Fruit fly (Drosophila melanogaster) whole organism, embryonic: Measurements from ENCODE around the gene zuc.

Experiments used
- Abd-B ChIP-seq: fragments of 200-800 bp; sonication (Bioruptor generic); optimal IDR thresholded peaks from 2 replicates; lab custom pipeline; 2018; ENCODE audit warnings: missing biosample characterization, mild to moderate bottlenecking, missing genetic modification characterization, moderate library complexity
- Atf3 ChIP-seq: fragments of 200-800 bp; sonication (Bioruptor generic); optimal IDR thresholded peaks from 3 replicates; lab custom pipeline; 2016; ENCODE audit warnings: missing biosample characterization, missing genetic modification characterization
- B-H1 ChIP-seq: fragments of 200-800 bp; sonication (Bioruptor generic); IDR thresholded peaks from 3 replicates; pipeline ENCODE4 v1.3.6; 2022; ENCODE audit warnings: missing biosample characterization, missing genetic modification characterization
- CG10274 ChIP-seq: fragments of 200-800 bp; sonication (Bioruptor generic); optimal IDR thresholded peaks from 3 replicates; lab custom pipeline; 2017; ENCODE audit warnings: missing biosample characterization, mild to moderate bottlenecking, missing genetic modification characterization
- CG11723 ChIP-seq: fragments of 200-800 bp; sonication (Bioruptor generic); optimal IDR thresholded peaks from 2 replicates; lab custom pipeline; 2017; ENCODE audit warnings: missing biosample characterization, mild to moderate bottlenecking, missing genetic modification characterization
- CG12071 ChIP-seq: fragments of 200-800 bp; sonication (Bioruptor generic); optimal IDR thresholded peaks from 3 replicates; lab custom pipeline; 2018; ENCODE audit warnings: missing biosample characterization, mild to moderate bottlenecking, missing genetic modification characterization
- CG12104 ChIP-seq: fragments of 200-800 bp; sonication (Bioruptor generic); optimal IDR thresholded peaks from 3 replicates; lab custom pipeline; 2016; ENCODE audit warnings: missing biosample characterization, missing genetic modification characterization
- CG14667 ChIP-seq: fragments of 200-800 bp; sonication (Bioruptor generic); IDR thresholded peaks from 2 replicates; pipeline ENCODE4 v1.3.6; 2022; ENCODE audit warnings: missing biosample characterization, missing genetic modification characterization
- CG15696 ChIP-seq: fragments of 200-800 bp; sonication (Bioruptor generic); optimal IDR thresholded peaks from 2 replicates; lab custom pipeline; 2019; ENCODE audit warnings: missing biosample characterization, mild to moderate bottlenecking, missing genetic modification characterization, moderate library complexity
- CG16863 ChIP-seq: fragments of 200-800 bp; sonication (Bioruptor generic); optimal IDR thresholded peaks from 3 replicates; lab custom pipeline; 2016; ENCODE audit warnings: missing biosample characterization, missing genetic modification characterization
- CG17361 ChIP-seq: fragments of 200-800 bp; sonication (Bioruptor generic); IDR thresholded peaks from 3 replicates; pipeline ENCODE4 v1.3.6; 2022; ENCODE audit warnings: missing biosample characterization, missing genetic modification characterization
- CG18011 ChIP-seq: fragments of 200-800 bp; sonication (Bioruptor generic); optimal IDR thresholded peaks from 2 replicates; lab custom pipeline; 2017; ENCODE audit warnings: missing biosample characterization, missing genetic modification characterization, mild to moderate bottlenecking, moderate library complexity, missing genotype
- CG18764 ChIP-seq: fragments of 200-800 bp; sonication (Bioruptor generic); optimal IDR thresholded peaks from 3 replicates; lab custom pipeline; 2016; ENCODE audit warnings: missing biosample characterization, missing genetic modification characterization
- CG3407 ChIP-seq: fragments of 200-800 bp; sonication (Bioruptor generic); optimal IDR thresholded peaks from 2 replicates; lab custom pipeline; 2018; ENCODE audit warnings: missing biosample characterization, mild to moderate bottlenecking, missing genetic modification characterization
- CG4424 ChIP-seq: fragments of 200-800 bp; sonication (Bioruptor generic); optimal IDR thresholded peaks from 3 replicates; lab custom pipeline; 2016; ENCODE audit warnings: missing biosample characterization, missing genetic modification characterization
- CG4617 ChIP-seq: fragments of 200-800 bp; sonication (Bioruptor generic); optimal IDR thresholded peaks from 3 replicates; lab custom pipeline; 2016; ENCODE audit warnings: missing biosample characterization, missing genetic modification characterization, borderline replicate concordance
- CG6254 ChIP-seq: fragments of 200-800 bp; sonication (Bioruptor generic); optimal IDR thresholded peaks from 3 replicates; lab custom pipeline; 2017; ENCODE audit warnings: mild to moderate bottlenecking, missing biosample characterization, missing genetic modification reagents, missing genetic modification characterization
- CG8388 ChIP-seq: fragments of 200-800 bp; sonication (Bioruptor generic); optimal IDR thresholded peaks from 2 replicates; lab custom pipeline; 2019; ENCODE audit warnings: missing biosample characterization, mild to moderate bottlenecking, missing genetic modification characterization, moderate library complexity
- CG9215 ChIP-seq: fragments of 200-800 bp; sonication (Bioruptor generic); IDR thresholded peaks from 2 replicates; pipeline ENCODE4 v1.3.6; 2022; ENCODE audit warnings: missing biosample characterization, missing genetic modification characterization
- CG9817 ChIP-seq: fragments of 200-800 bp; sonication (Bioruptor generic); optimal IDR thresholded peaks from 2 replicates; lab custom pipeline; 2018; ENCODE audit warnings: missing biosample characterization, mild to moderate bottlenecking, missing genetic modification characterization, moderate library complexity
- Camta ChIP-seq: fragments of 200-800 bp; sonication (Bioruptor generic); optimal IDR thresholded peaks from 2 replicates; lab custom pipeline; 2016; ENCODE audit warnings: missing biosample characterization, missing genetic modification characterization
- Dref ChIP-seq: fragments of 200-800 bp; sonication (Bioruptor generic); IDR thresholded peaks from 2 replicates; pipeline ENCODE4 v1.3.6; 2022; ENCODE audit warnings: missing biosample characterization, missing genetic modification characterization
- Fer2 ChIP-seq: fragments of 200-800 bp; sonication (Bioruptor generic); optimal IDR thresholded peaks from 2 replicates; lab custom pipeline; 2018; ENCODE audit warnings: missing biosample characterization, mild to moderate bottlenecking, missing genetic modification characterization, moderate library complexity
- HLH54F ChIP-seq: fragments of 200-800 bp; sonication (Bioruptor generic); optimal IDR thresholded peaks from 3 replicates; lab custom pipeline; 2016; ENCODE audit warnings: missing biosample characterization, missing genetic modification characterization
- Hr3 ChIP-seq: fragments of 200-800 bp; sonication (Bioruptor generic); optimal IDR thresholded peaks from 3 replicates; lab custom pipeline; 2016; ENCODE audit warnings: missing biosample characterization, missing genetic modification characterization
- Hr39 ChIP-seq: fragments of >200 bp; optimal IDR thresholded peaks from 2 replicates; lab custom pipeline; 2017
- Hsf ChIP-seq: fragments of 200-800 bp; sonication (Bioruptor generic); optimal IDR thresholded peaks from 3 replicates; lab custom pipeline; 2016; ENCODE audit warnings: missing biosample characterization, missing genetic modification characterization
- Mad ChIP-seq: fragments of 200-800 bp; sonication (Bioruptor generic); optimal IDR thresholded peaks from 2 replicates; lab custom pipeline; 2016; ENCODE audit warnings: missing biosample characterization, missing genetic modification characterization
- Oli ChIP-seq: fragments of 200-800 bp; sonication (Bioruptor generic); optimal IDR thresholded peaks from 2 replicates; lab custom pipeline; 2018; ENCODE audit warnings: missing biosample characterization, mild to moderate bottlenecking, missing genetic modification characterization, moderate library complexity
- Optix ChIP-seq: fragments of 200-800 bp; sonication (Bioruptor generic); IDR thresholded peaks from 3 replicates; pipeline ENCODE4 v1.3.6; 2022; ENCODE audit warnings: missing biosample characterization, missing genetic modification characterization
- Rfx ChIP-seq: fragments of 200-800 bp; sonication (Bioruptor generic); IDR thresholded peaks from 2 replicates; pipeline ENCODE4 v1.3.6; 2022; ENCODE audit warnings: missing biosample characterization, missing genetic modification characterization
- Rx ChIP-seq: fragments of 200-800 bp; sonication (Bioruptor generic); IDR thresholded peaks from 2 replicates; pipeline ENCODE4 v1.3.6; 2022; ENCODE audit warnings: missing biosample characterization, missing genetic modification characterization
- Xbp1 ChIP-seq: fragments of 200-800 bp; sonication (Bioruptor generic); optimal IDR thresholded peaks from 3 replicates; lab custom pipeline; 2016; ENCODE audit warnings: missing biosample characterization, mild to moderate bottlenecking, missing genetic modification characterization
- abd-A ChIP-seq: fragments of 200-800 bp; sonication (Bioruptor generic); optimal IDR thresholded peaks from 3 replicates; lab custom pipeline; 2019; ENCODE audit warnings: missing biosample characterization, mild to moderate bottlenecking, missing genetic modification characterization, moderate library complexity
- bbx ChIP-seq: fragments of 200-800 bp; sonication (Bioruptor generic); IDR thresholded peaks from 2 replicates; pipeline ENCODE4 v1.3.6; 2022; ENCODE audit warnings: missing biosample characterization, missing genetic modification characterization; ENCODE audit not compliant: partially characterized antibody
- br ChIP-seq: fragments of >200 bp; optimal IDR thresholded peaks from 2 replicates; lab custom pipeline; 2017
- crol ChIP-seq: fragments of 200-800 bp; sonication (Bioruptor generic); IDR thresholded peaks from 2 replicates; pipeline ENCODE4 v1.3.6; 2022; ENCODE audit warnings: missing biosample characterization, missing genetic modification characterization
- dan ChIP-seq: fragments of 200-800 bp; sonication (Bioruptor generic); IDR thresholded peaks from 2 replicates; pipeline ENCODE4 v1.3.6; 2022; ENCODE audit warnings: missing biosample characterization, missing genetic modification characterization
- dmrt11E ChIP-seq: fragments of 200-800 bp; sonication (Bioruptor generic); optimal IDR thresholded peaks from 3 replicates; lab custom pipeline; 2018; ENCODE audit warnings: missing biosample characterization, mild to moderate bottlenecking, missing genetic modification characterization, moderate library complexity
- exex ChIP-seq: fragments of 200-800 bp; sonication (Bioruptor generic); optimal IDR thresholded peaks from 4 replicates; lab custom pipeline; 2018; ENCODE audit warnings: missing biosample characterization, mild to moderate bottlenecking, missing genetic modification characterization, moderate library complexity
- gcm2 ChIP-seq: fragments of 200-800 bp; sonication (Bioruptor generic); optimal IDR thresholded peaks from 2 replicates; lab custom pipeline; 2016; ENCODE audit warnings: missing biosample characterization, missing genetic modification characterization
- ken ChIP-seq: fragments of 200-800 bp; sonication (Bioruptor generic); IDR thresholded peaks from 3 replicates; pipeline ENCODE4 v1.3.6; 2022; ENCODE audit warnings: missing biosample characterization, missing genetic modification characterization
- nerfin-1 ChIP-seq: fragments of 200-800 bp; sonication (Bioruptor generic); optimal IDR thresholded peaks from 3 replicates; lab custom pipeline; 2019; ENCODE audit warnings: missing biosample characterization, mild to moderate bottlenecking, missing genetic modification characterization, moderate library complexity
- pzg ChIP-seq: fragments of 200-800 bp; sonication (Bioruptor generic); optimal IDR thresholded peaks from 3 replicates; lab custom pipeline; 2018; ENCODE audit warnings: missing biosample characterization, mild to moderate bottlenecking, missing genetic modification characterization, moderate library complexity
- ranshi ChIP-seq: fragments of 200-800 bp; sonication (Bioruptor generic); IDR thresholded peaks from 2 replicates; pipeline ENCODE4 v1.3.6; 2022; ENCODE audit warnings: missing biosample characterization, missing genetic modification characterization
- repo ChIP-seq: fragments of 200-800 bp; sonication (Bioruptor generic); optimal IDR thresholded peaks from 2 replicates; lab custom pipeline; 2016; ENCODE audit warnings: missing biosample characterization, missing genetic modification characterization
- row ChIP-seq: fragments of 200-800 bp; sonication (Bioruptor generic); IDR thresholded peaks from 3 replicates; pipeline ENCODE4 v1.3.6; 2022; ENCODE audit warnings: missing biosample characterization, missing genetic modification characterization
- sc ChIP-seq, 3 experiments: fragments of >200 bp in 2 of 3; fragments of 200-800 bp in 1 of 3; sonication (Bioruptor generic) in 1 of 3; optimal IDR thresholded peaks; 2 replicates in 2 of 3; 3 replicates in 1 of 3; lab custom pipeline; 2017; ENCODE audit warnings: mild to moderate bottlenecking in 1 of 3, missing biosample characterization in 1 of 3, missing genetic modification characterization in 1 of 3, missing genetic modification reagents in 1 of 3
- tgo ChIP-seq: fragments of 200-800 bp; sonication (Bioruptor generic); IDR thresholded peaks from 3 replicates; pipeline ENCODE4 v1.3.6; 2022; ENCODE audit warnings: missing biosample characterization, missing genetic modification characterization
- toy ChIP-seq: fragments of 200-800 bp; sonication (Bioruptor generic); IDR thresholded peaks from 2 replicates; pipeline ENCODE4 v1.3.6; 2022; ENCODE audit warnings: missing biosample characterization, missing genetic modification characterization

The zuc gene

dm6 chr2L:12006397-12007330 lies 17.0 kb upstream of the zuc start (continued):
- TF ChIP-seq Abd-B (GFP tag; lab: Kevin White, UChicago) (peak; percentile 94), crol (GFP tag; lab: Robert Waterston, UW) (no peak), abd-A (tag; lab: Kevin White, UChicago) (no peak), CG9817 (tag; lab: Kevin White, UChicago) (peak; percentile 91), bbx (GFP tag; lab: Robert Waterston, UW) (no peak), Rx (GFP tag; lab: Robert Waterston, UW) (no peak), Hsf (peak; percentile 76), CG4424 (GFP tag; lab: Kevin White, UChicago) (peak; percentile 94), ken (GFP tag; lab: Robert Waterston, UW) (no peak), CG14667 (GFP tag; lab: Robert Waterston, UW) (no peak), Mad (GFP tag; lab: Kevin White, UChicago) (peak; percentile 59), Hr3 (GFP tag; lab: Kevin White, UChicago) (peak; percentile 97), Camta (GFP tag; lab: Kevin White, UChicago) (peak; percentile 78), repo (GFP tag; lab: Kevin White, UChicago) (peak; percentile 15), Dref (GFP tag; lab: Robert Waterston, UW) (no peak), tgo (no peak), CG11723 (GFP tag; lab: Kevin White, UChicago) (peak; percentile 86), pzg (GFP tag; lab: Kevin White, UChicago) (no peak), B-H1 (GFP tag; lab: Robert Waterston, UW) (no peak), exex (tag; lab: Kevin White, UChicago) (peak; percentile 75), Hr39 (lab: Kevin White, UChicago) (no peak), CG8388 (peak; percentile 94), CG3407 (GFP tag; lab: Kevin White, UChicago) (peak; percentile 86), CG10274 (peak; percentile 95), sc (optimal IDR thresholded peaks at IDR 0.05; lab: Kevin White, UChicago) (no peak), sc (GFP tag; optimal IDR thresholded peaks at IDR 0.05; lab: Kevin White, UChicago) (peak; percentile 92), CG12071 (GFP tag; lab: Kevin White, UChicago) (no peak), dmrt11E (peak; percentile 97), dan (GFP tag; lab: Robert Waterston, UW) (no peak), br (no peak), CG16863 (peak; percentile 71), Oli (tag; lab: Kevin White, UChicago) (peak; percentile 97), ranshi (GFP tag; lab: Robert Waterston, UW) (no peak), Optix (GFP tag; lab: Robert Waterston, UW) (no peak), CG12104 (GFP tag; lab: Kevin White, UChicago) (peak; percentile 96), CG15696 (tag; lab: Kevin White, UChicago) (peak; percentile 93), nerfin-1 (peak; percentile 92), CG17361 (GFP tag; lab: Robert Waterston, UW) (no peak), Xbp1 (GFP tag; lab: Kevin White, UChicago) (peak; percentile 91), CG6254 (peak; percentile 81), CG4617 (GFP tag; lab: Kevin White, UChicago) (peak; percentile 54), HLH54F (peak; percentile 46), Rfx (no peak), gcm2 (GFP tag; lab: Kevin White, UChicago) (peak; percentile 36), CG18011 (GFP tag; lab: Kevin White, UChicago) (peak; percentile 16), CG18764 (peak; percentile 74), toy (no peak), row (no peak), CG9215 (no peak), Fer2 (tag; lab: Kevin White, UChicago) (peak; percentile 86), Atf3 (GFP tag; lab: Kevin White, UChicago) (peak; percentile 57)
